Fruit fly (Drosophila melanogaster) whole organism, adult: ENCODE results near the gene glo.

Source experiments
- CG1620 ChIP-seq: fragments of 200-800 bp; sonication (Bioruptor generic); optimal IDR thresholded peaks from 2 replicates; lab custom pipeline; 2016; ENCODE audit warnings: missing biosample characterization, missing genetic modification characterization
- Mnt ChIP-seq: fragments of 200-800 bp; sonication (Bioruptor generic); optimal IDR thresholded peaks from 2 replicates; lab custom pipeline; 2016; ENCODE audit warnings: missing biosample characterization, mild to moderate bottlenecking, missing genetic modification characterization
- bab1 ChIP-seq: fragments of 200-800 bp; sonication (Bioruptor generic); optimal IDR thresholded peaks from 3 replicates; lab custom pipeline; 2019; ENCODE audit warnings: missing biosample characterization, mild to moderate bottlenecking, missing genetic modification characterization, moderate library complexity
- ovo ChIP-seq: fragments of 200-800 bp; sonication (Bioruptor generic); optimal IDR thresholded peaks from 2 replicates; lab custom pipeline; 2016; ENCODE audit warnings: missing biosample characterization, missing genetic modification characterization
- pad ChIP-seq: fragments of 200-800 bp; sonication (Bioruptor generic); optimal IDR thresholded peaks from 3 replicates; lab custom pipeline; 2017; ENCODE audit warnings: missing biosample characterization, missing genetic modification characterization, mild to moderate bottlenecking, moderate library complexity, missing genetic modification reagents

- TF ChIP-seq bab1 (GFP tag; lab: Kevin White, UChicago) = no peak
- TF ChIP-seq pad (GFP tag; lab: Kevin White, UChicago) = no peak
- no peak for TF ChIP-seq ovo (GFP tag; lab: Kevin White, UChicago)
- TF ChIP-seq CG1620 = no peak
- TF ChIP-seq Mnt (GFP tag; lab: Kevin White, UChicago) = no peak
Measured at dm6 chr3R:11851939-11852338, 32.7 kb upstream of the glo start.
